Fruit fly (Drosophila melanogaster): Measurements from ENCODE around the gene CG32719.

Gene CG32719

dm6 chrX:7547892-7548291, at the start of gene CG32719:
CG32719 (minus strand) TSS chrX:7547992.
- TF ChIP-seq HLH106 (tag; optimal IDR thresholded peaks at IDR 0.05) (no peak), psq (GFP tag; optimal IDR thresholded peaks at IDR 0.05) (no peak), Hnf4 (GFP tag; optimal IDR thresholded peaks at IDR 0.05) (no peak), dsf (GFP tag; optimal IDR thresholded peaks at IDR 0.05; ENCODE audit: borderline replicate concordance) (no peak), OdsH (GFP tag; optimal IDR thresholded peaks at IDR 0.05) (no peak), CrebA (GFP tag; optimal IDR thresholded peaks at IDR 0.05; ENCODE audit: borderline replicate concordance) (no peak), dmrt93B (GFP tag; optimal IDR thresholded peaks at IDR 0.05) (no peak), ey (GFP tag; optimal IDR thresholded peaks at IDR 0.05) (no peak), fru (GFP tag; optimal IDR thresholded peaks at IDR 0.05) (no peak), foxo (GFP tag; optimal IDR thresholded peaks at IDR 0.05) (no peak), rgr (GFP tag; optimal IDR thresholded peaks at IDR 0.05) (no peak)

- TF ChIP-seq Hnf4 (GFP tag; optimal IDR thresholded peaks at IDR 0.05) (no peak), Vsx2 (GFP tag; optimal IDR thresholded peaks at IDR 0.05; ENCODE audit: partially characterized antibody) (no peak), tai (GFP tag; optimal IDR thresholded peaks at IDR 0.05) (no peak), br (GFP tag; optimal IDR thresholded peaks at IDR 0.05) (no peak), OdsH (GFP tag; optimal IDR thresholded peaks at IDR 0.05) (no peak), Hr78 (GFP tag; optimal IDR thresholded peaks at IDR 0.05) (no peak), GATAd (GFP tag; optimal IDR thresholded peaks at IDR 0.05) (no peak), h (GFP tag; optimal IDR thresholded peaks at IDR 0.05) (no peak), Dfd (GFP tag; optimal IDR thresholded peaks at IDR 0.05) (no peak), psq (GFP tag; optimal IDR thresholded peaks at IDR 0.05) (no peak), jim (GFP tag; optimal IDR thresholded peaks at IDR 0.05) (no peak), dsf (GFP tag; optimal IDR thresholded peaks at IDR 0.05; ENCODE audit: borderline replicate concordance) (no peak), sv (GFP tag; optimal IDR thresholded peaks at IDR 0.05) (no peak), Rel (GFP tag; optimal IDR thresholded peaks at IDR 0.05) (no peak), Rel (tag; optimal IDR thresholded peaks at IDR 0.05) (no peak), woc (GFP tag; optimal IDR thresholded peaks at IDR 0.05) (no peak), Myc (optimal IDR thresholded peaks at IDR 0.05) (no peak), N (GFP tag; optimal IDR thresholded peaks at IDR 0.05) (no peak), CrebA (GFP tag; optimal IDR thresholded peaks at IDR 0.05; ENCODE audit: borderline replicate concordance) (no peak), brk (GFP tag; optimal IDR thresholded peaks at IDR 0.05) (no peak)
These were observed 45.3 kb upstream of the CG32719 start for dm6 chrX:7593051-7593450.

dm6 chrX:7586031-7586430, 38.2 kb upstream of the CG32719 start, which contains the start of gene CG12689:
CG12689 (minus strand) TSS chrX:7586131.
- no peak for TF ChIP-seq sv (GFP tag; optimal IDR thresholded peaks at IDR 0.05)
- TF ChIP-seq CG32264 (GFP tag; optimal IDR thresholded peaks at IDR 0.05): no peak
- TF ChIP-seq Hr78 (GFP tag; optimal IDR thresholded peaks at IDR 0.05): no peak
- no peak for TF ChIP-seq fru (GFP tag; optimal IDR thresholded peaks at IDR 0.05)

- no peak for TF ChIP-seq Hnf4 (GFP tag; optimal IDR thresholded peaks at IDR 0.05)
- no peak for TF ChIP-seq Mio (GFP tag; optimal IDR thresholded peaks at IDR 0.05)
- no peak for TF ChIP-seq fru (GFP tag; optimal IDR thresholded peaks at IDR 0.05)
- no peak for TF ChIP-seq ey (GFP tag; optimal IDR thresholded peaks at IDR 0.05)
- no peak for TF ChIP-seq sage (GFP tag; optimal IDR thresholded peaks at IDR 0.05)
- no peak for TF ChIP-seq rgr (GFP tag; optimal IDR thresholded peaks at IDR 0.05)
- TF ChIP-seq CrebA (GFP tag; optimal IDR thresholded peaks at IDR 0.05; ENCODE audit: borderline replicate concordance): no peak
- TF ChIP-seq Dif (GFP tag; optimal IDR thresholded peaks at IDR 0.05; ENCODE audit: partially characterized antibody): no peak
- TF ChIP-seq Hr78 (GFP tag; optimal IDR thresholded peaks at IDR 0.05): no peak
- TF ChIP-seq Jra (GFP tag; optimal IDR thresholded peaks at IDR 0.05): no peak
- TF ChIP-seq foxo (GFP tag; optimal IDR thresholded peaks at IDR 0.05): no peak
- TF ChIP-seq dsf (GFP tag; optimal IDR thresholded peaks at IDR 0.05; ENCODE audit: borderline replicate concordance): no peak
- TF ChIP-seq Sp1 (GFP tag; optimal IDR thresholded peaks at IDR 0.05): no peak
- no peak for TF ChIP-seq h (GFP tag; optimal IDR thresholded peaks at IDR 0.05)
These were observed 33.5 kb upstream of the CG32719 start for dm6 chrX:7581165-7581786.

- TF ChIP-seq Rel (GFP tag; optimal IDR thresholded peaks at IDR 0.05) (no peak), Rel (tag; optimal IDR thresholded peaks at IDR 0.05) (peak; percentile 17), pan (optimal IDR thresholded peaks at IDR 0.05) (no peak)
These were observed 32.0 kb upstream of the CG32719 start for dm6 chrX:7579810-7580209.
